Fruit fly (Drosophila melanogaster) whole organism, embryonic: ENCODE results near the gene Tnks.

Experiments used
- Ada2b ChIP-seq: fragments of 200-800 bp; sonication (Bioruptor generic); IDR thresholded peaks from 2 replicates; pipeline ENCODE4 v1.3.6; 2022; ENCODE audit warnings: missing biosample characterization, missing genetic modification characterization
- CG10959 ChIP-seq: fragments of 200-800 bp; sonication (Bioruptor generic); IDR thresholded peaks from 2 replicates; pipeline ENCODE4 v1.3.6; 2022; ENCODE audit warnings: missing biosample characterization, missing genetic modification characterization
- CG12236 ChIP-seq: fragments of 200-800 bp; sonication (Bioruptor generic); optimal IDR thresholded peaks from 2 replicates; lab custom pipeline; 2016; ENCODE audit warnings: missing biosample characterization, missing genetic modification characterization
- CG1233 ChIP-seq: fragments of 200-800 bp; sonication (Bioruptor generic); optimal IDR thresholded peaks from 4 replicates; lab custom pipeline; 2018; ENCODE audit warnings: missing biosample characterization, mild to moderate bottlenecking, missing genetic modification characterization
- CG12942 ChIP-seq: fragments of 200-800 bp; sonication (Bioruptor generic); optimal IDR thresholded peaks from 3 replicates; lab custom pipeline; 2016; ENCODE audit warnings: missing biosample characterization, missing genetic modification characterization
- CG13624 ChIP-seq: fragments of 200-800 bp; sonication (Bioruptor generic); optimal IDR thresholded peaks from 2 replicates; lab custom pipeline; 2016; ENCODE audit warnings: missing biosample characterization, missing genetic modification characterization
- CG14667 ChIP-seq: fragments of 200-800 bp; sonication (Bioruptor generic); IDR thresholded peaks from 2 replicates; pipeline ENCODE4 v1.3.6; 2022; ENCODE audit warnings: missing biosample characterization, missing genetic modification characterization
- CG15269 ChIP-seq: fragments of 200-800 bp; sonication (Bioruptor generic); optimal IDR thresholded peaks from 2 replicates; lab custom pipeline; 2018; ENCODE audit warnings: missing biosample characterization, mild to moderate bottlenecking, missing genetic modification characterization, moderate library complexity
- CG17359 ChIP-seq: fragments of 200-800 bp; sonication (Bioruptor generic); optimal IDR thresholded peaks from 3 replicates; lab custom pipeline; 2018; ENCODE audit warnings: missing biosample characterization, mild to moderate bottlenecking, missing genetic modification characterization, moderate library complexity
- CG1832 ChIP-seq: fragments of 200-800 bp; sonication (Bioruptor generic); optimal IDR thresholded peaks from 2 replicates; lab custom pipeline; 2017; ENCODE audit warnings: missing biosample characterization, mild to moderate bottlenecking, missing genetic modification characterization, inconsistent platforms
- CG18476 ChIP-seq: fragments of 200-800 bp; sonication (Bioruptor generic); optimal IDR thresholded peaks from 2 replicates; lab custom pipeline; 2016; ENCODE audit warnings: missing biosample characterization, mild to moderate bottlenecking, missing genetic modification characterization
- CG31365 ChIP-seq: fragments of 200-800 bp; sonication (Bioruptor generic); optimal IDR thresholded peaks from 2 replicates; lab custom pipeline; 2018; ENCODE audit warnings: missing biosample characterization, mild to moderate bottlenecking, missing genetic modification characterization
- CG33557 ChIP-seq: fragments of 200-800 bp; sonication (Bioruptor generic); optimal IDR thresholded peaks from 2 replicates; lab custom pipeline; 2019; ENCODE audit warnings: missing biosample characterization, mild to moderate bottlenecking, missing genetic modification characterization, moderate library complexity
- CG4617 ChIP-seq: fragments of 200-800 bp; sonication (Bioruptor generic); optimal IDR thresholded peaks from 3 replicates; lab custom pipeline; 2016; ENCODE audit warnings: missing biosample characterization, missing genetic modification characterization, borderline replicate concordance
- CG4854 ChIP-seq: fragments of 200-800 bp; sonication (Bioruptor generic); optimal IDR thresholded peaks from 2 replicates; lab custom pipeline; 2016; ENCODE audit warnings: missing biosample characterization, missing genetic modification characterization, inconsistent platforms
- CG5953 ChIP-seq: fragments of 200-800 bp; sonication (Bioruptor generic); IDR thresholded peaks from 2 replicates; pipeline ENCODE4 v1.3.6; 2022; ENCODE audit warnings: missing biosample characterization, missing genetic modification characterization
- CG6854 ChIP-seq: fragments of 200-800 bp; sonication (Bioruptor generic); optimal IDR thresholded peaks from 3 replicates; lab custom pipeline; 2017; ENCODE audit warnings: missing biosample characterization, mild to moderate bottlenecking, missing genetic modification characterization
- CG8281 ChIP-seq: fragments of 200-800 bp; sonication (Bioruptor generic); optimal IDR thresholded peaks from 2 replicates; lab custom pipeline; 2018; ENCODE audit warnings: missing biosample characterization, mild to moderate bottlenecking, missing genetic modification characterization, moderate library complexity
- CG9727 ChIP-seq: fragments of 200-800 bp; sonication (Bioruptor generic); optimal IDR thresholded peaks from 3 replicates; lab custom pipeline; 2017; ENCODE audit warnings: missing biosample characterization, mild to moderate bottlenecking, missing genetic modification characterization
- CHES-1-like ChIP-seq: fragments of 200-800 bp; sonication (Bioruptor generic); optimal IDR thresholded peaks from 2 replicates; lab custom pipeline; 2016; ENCODE audit warnings: missing biosample characterization, missing genetic modification characterization
- CTCF ChIP-seq: fragments of 200-800 bp; sonication (Bioruptor generic); optimal IDR thresholded peaks from 2 replicates; lab custom pipeline; 2017; ENCODE audit warnings: missing biosample characterization, mild to moderate bottlenecking, missing genetic modification characterization, moderate library complexity
- Chrac-16 ChIP-seq: fragments of 200-800 bp; sonication (Bioruptor generic); optimal IDR thresholded peaks from 3 replicates; lab custom pipeline; 2016; ENCODE audit warnings: missing biosample characterization, missing genetic modification characterization
- Dp ChIP-seq: fragments of 200-800 bp; sonication (Bioruptor generic); optimal IDR thresholded peaks from 2 replicates; lab custom pipeline; 2018; ENCODE audit warnings: missing biosample characterization, mild to moderate bottlenecking, missing genetic modification characterization, moderate library complexity
- Fer3 ChIP-seq: fragments of 200-800 bp; sonication (Bioruptor generic); optimal IDR thresholded peaks from 2 replicates; lab custom pipeline; 2018; ENCODE audit warnings: missing biosample characterization, mild to moderate bottlenecking, missing genetic modification characterization, moderate library complexity
- GATAe ChIP-seq: fragments of 200-800 bp; sonication (Bioruptor generic); conservative IDR thresholded peaks from 2 replicates; pipeline ENCODE4 v1.3.6; 2022; ENCODE audit warnings: missing biosample characterization, missing genetic modification characterization
- HmgD ChIP-seq: fragments of 200-800 bp; sonication (Bioruptor generic); optimal IDR thresholded peaks from 3 replicates; lab custom pipeline; 2016; ENCODE audit warnings: missing biosample characterization, missing genetic modification characterization
- Hr3 ChIP-seq: fragments of 200-800 bp; sonication (Bioruptor generic); optimal IDR thresholded peaks from 3 replicates; lab custom pipeline; 2016; ENCODE audit warnings: missing biosample characterization, missing genetic modification characterization
- Lim3 ChIP-seq: fragments of 200-800 bp; sonication (Bioruptor generic); IDR thresholded peaks from 2 replicates; pipeline ENCODE4 v1.3.6; 2022; ENCODE audit warnings: missing biosample characterization, missing genetic modification characterization
- NC2α ChIP-seq: fragments of 200-800 bp; sonication (Bioruptor generic); optimal IDR thresholded peaks from 2 replicates; lab custom pipeline; 2016; ENCODE audit warnings: missing biosample characterization, missing genetic modification characterization
- NfI ChIP-seq: fragments of 200-800 bp; sonication (Bioruptor generic); optimal IDR thresholded peaks from 3 replicates; lab custom pipeline; 2018; ENCODE audit warnings: missing biosample characterization, mild to moderate bottlenecking, missing genetic modification characterization, moderate library complexity
- Rx ChIP-seq: fragments of 200-800 bp; sonication (Bioruptor generic); IDR thresholded peaks from 2 replicates; pipeline ENCODE4 v1.3.6; 2022; ENCODE audit warnings: missing biosample characterization, missing genetic modification characterization
- Sox100B ChIP-seq: fragments of 200-800 bp; sonication (Bioruptor generic); optimal IDR thresholded peaks from 3 replicates; lab custom pipeline; 2018; ENCODE audit warnings: missing biosample characterization, mild to moderate bottlenecking, missing genetic modification characterization
- Ssrp ChIP-seq: fragments of 200-800 bp; sonication (Bioruptor generic); optimal IDR thresholded peaks from 2 replicates; lab custom pipeline; 2018; ENCODE audit warnings: missing biosample characterization, mild to moderate bottlenecking, missing genetic modification characterization, moderate library complexity
- Stat92E ChIP-seq, 3 experiments: fragments of >200 bp in 2 of 3; fragments of 200-800 bp in 1 of 3; sonication (Bioruptor generic) in 1 of 3; optimal IDR thresholded peaks; 2 replicates each; lab custom pipeline; 2017 to 2019; ENCODE audit warnings: missing biosample characterization in 3 of 3, missing genetic modification characterization in 3 of 3, mild to moderate bottlenecking in 1 of 3, moderate library complexity in 1 of 3
- Xrp1 ChIP-seq: fragments of 200-800 bp; sonication (Bioruptor generic); IDR thresholded peaks from 2 replicates; pipeline ENCODE4 v1.3.6; 2022; ENCODE audit warnings: missing biosample characterization, missing genetic modification characterization
- aop ChIP-seq: fragments of 200-800 bp; sonication (Bioruptor generic); IDR thresholded peaks from 2 replicates; pipeline ENCODE4 v1.3.6; 2022; ENCODE audit warnings: missing biosample characterization, missing genetic modification characterization
- chm ChIP-seq: fragments of 200-800 bp; sonication (Bioruptor generic); IDR thresholded peaks from 2 replicates; pipeline ENCODE4 v1.3.6; 2022; ENCODE audit warnings: missing biosample characterization, missing genetic modification characterization
- crc ChIP-seq: fragments of 200-800 bp; sonication (Bioruptor generic); optimal IDR thresholded peaks from 2 replicates; lab custom pipeline; 2016; ENCODE audit warnings: missing biosample characterization, missing genetic modification characterization
- fd102C ChIP-seq: fragments of 200-800 bp; sonication (Bioruptor generic); optimal IDR thresholded peaks from 2 replicates; lab custom pipeline; 2018; ENCODE audit warnings: missing biosample characterization, mild to moderate bottlenecking, missing genetic modification characterization, moderate library complexity
- her ChIP-seq: fragments of 200-800 bp; sonication (Bioruptor generic); optimal IDR thresholded peaks from 2 replicates; lab custom pipeline; 2016; ENCODE audit warnings: missing biosample characterization, missing genetic modification characterization
- lilli ChIP-seq: fragments of 200-800 bp; sonication (Bioruptor generic); optimal IDR thresholded peaks from 3 replicates; lab custom pipeline; 2016; ENCODE audit warnings: missing biosample characterization, missing genetic modification characterization
- lmd ChIP-seq: fragments of 200-800 bp; sonication (Bioruptor generic); IDR thresholded peaks from 2 replicates; pipeline ENCODE4 v1.3.6; 2022; ENCODE audit warnings: missing biosample characterization, missing genetic modification characterization
- mirr ChIP-seq: fragments of 200-800 bp; sonication (Bioruptor generic); optimal IDR thresholded peaks from 3 replicates; lab custom pipeline; 2018; ENCODE audit warnings: missing biosample characterization, mild to moderate bottlenecking, missing genetic modification characterization
- p53 ChIP-seq: fragments of 200-800 bp; sonication (Bioruptor generic); optimal IDR thresholded peaks from 2 replicates; lab custom pipeline; 2016; ENCODE audit warnings: missing biosample characterization, missing genetic modification characterization
- peb ChIP-seq: fragments of 200-800 bp; sonication (Bioruptor generic); IDR thresholded peaks from 2 replicates; pipeline ENCODE4 v1.3.6; 2022; ENCODE audit warnings: missing biosample characterization, missing genetic modification characterization
- pum ChIP-seq: fragments of 200-800 bp; sonication (Bioruptor generic); optimal IDR thresholded peaks from 2 replicates; lab custom pipeline; 2016; ENCODE audit warnings: missing biosample characterization, missing genetic modification characterization
- sim ChIP-seq: fragments of 200-800 bp; sonication (Bioruptor generic); IDR thresholded peaks from 2 replicates; pipeline ENCODE4 v1.3.6; 2022; ENCODE audit warnings: missing biosample characterization, missing genetic modification characterization
- sqz ChIP-seq: fragments of 200-800 bp; sonication (Bioruptor generic); optimal IDR thresholded peaks from 3 replicates; lab custom pipeline; 2018; ENCODE audit warnings: missing biosample characterization, mild to moderate bottlenecking, missing genetic modification characterization
- stwl ChIP-seq: fragments of 200-800 bp; sonication (Bioruptor generic); optimal IDR thresholded peaks from 3 replicates; lab custom pipeline; 2018; ENCODE audit warnings: missing biosample characterization, mild to moderate bottlenecking, missing genetic modification characterization, moderate library complexity
- tin ChIP-seq: fragments of 200-800 bp; sonication (Bioruptor generic); optimal IDR thresholded peaks from 3 replicates; lab custom pipeline; 2016; ENCODE audit warnings: missing biosample characterization, missing genetic modification characterization
- trh ChIP-seq: fragments of 200-800 bp; sonication (Bioruptor generic); optimal IDR thresholded peaks from 2 replicates; lab custom pipeline; 2016; ENCODE audit warnings: missing biosample characterization, missing genetic modification characterization
- yki ChIP-seq: fragments of >200 bp; optimal IDR thresholded peaks from 3 replicates; lab custom pipeline; 2018

The Tnks gene

DNA sequence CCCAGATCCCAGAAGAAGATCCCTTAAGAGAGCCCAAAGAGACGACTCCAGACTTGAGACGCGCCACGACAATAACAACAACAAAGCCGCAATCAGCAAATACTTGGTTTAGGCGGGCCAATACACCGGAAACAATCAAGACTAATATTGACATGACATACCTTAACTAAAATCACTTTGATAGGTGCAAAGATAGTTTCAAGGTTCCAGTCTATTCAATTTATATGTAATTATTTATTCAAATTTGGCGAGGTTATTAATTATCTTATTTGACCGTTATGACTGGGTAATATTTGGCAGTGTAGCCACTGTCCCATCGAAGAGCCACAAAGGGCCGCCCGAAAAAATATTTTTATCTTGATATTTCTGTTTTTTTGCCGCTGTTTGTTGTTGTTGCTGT is 20.6 kb downstream of the Tnks start (continued):
- TF ChIP-seq CG5953 (GFP tag; lab: Robert Waterston, UW) (peak; percentile 18; the same call in 1 of the 2 replicates), CG17359 (tag; lab: Kevin White, UChicago) (peak; percentile 57), CG12236 (GFP tag; lab: Kevin White, UChicago) (no peak), Ssrp (tag; lab: Kevin White, UChicago) (peak; percentile 30), CG8281 (tag; lab: Kevin White, UChicago) (no peak), CG6854 (GFP tag; lab: Kevin White, UChicago) (no peak), her (GFP tag; lab: Kevin White, UChicago) (no peak), CG9727 (GFP tag; lab: Kevin White, UChicago) (peak; percentile 75), tin (GFP tag; lab: Kevin White, UChicago) (peak; percentile 35), yki (lab: Kevin White, UChicago) (no peak), Hr3 (peak; percentile 23), Lim3 (GFP tag; lab: Robert Waterston, UW) (no peak), CG1832 (GFP tag; lab: Kevin White, UChicago) (no peak), sim (peak; percentile 52; the same call in 1 of the 2 replicates), CG33557 (GFP tag; lab: Kevin White, UChicago) (peak; percentile 32), CG4617 (no peak), crc (GFP tag; lab: Kevin White, UChicago) (no peak), Ada2b (peak; percentile 65; the same call in 1 of the 2 replicates), HmgD (GFP tag; lab: Kevin White, UChicago) (no peak), aop (GFP tag; lab: Robert Waterston, UW) (no peak), Xrp1 (peak; percentile 79), stwl (tag; lab: Kevin White, UChicago) (peak; percentile 18), Dp (GFP tag; lab: Kevin White, UChicago) (no peak), chm (GFP tag; lab: Robert Waterston, UW) (peak; percentile 49; the same call in 1 of the 2 replicates), CHES-1-like (GFP tag; lab: Kevin White, UChicago) (no peak), CG15269 (peak; percentile 42), NfI (no peak), CG12942 (GFP tag; lab: Kevin White, UChicago) (no peak), lilli (GFP tag; lab: Kevin White, UChicago) (peak; percentile 48), peb (peak; percentile 30; the same call in 1 of the 2 replicates), CG14667 (GFP tag; lab: Robert Waterston, UW) (0 out of 2 replicates have a peak, but pooled peaks have one; percentile 35), CG1233 (no peak), CG4854 (GFP tag; lab: Kevin White, UChicago) (peak; percentile 40), CG10959 (GFP tag; lab: Robert Waterston, UW) (peak; percentile 56), Sox100B (GFP tag; lab: Kevin White, UChicago) (peak; percentile 16), CTCF (no peak), CG31365 (tag; lab: Kevin White, UChicago) (no peak), CG13624 (GFP tag; lab: Kevin White, UChicago) (no peak), fd102C (GFP tag; lab: Kevin White, UChicago) (peak; percentile 66), CG18476 (peak; percentile 15), p53 (GFP tag; lab: Kevin White, UChicago) (no peak), mirr (GFP tag; lab: Kevin White, UChicago) (no peak), Rx (GFP tag; lab: Robert Waterston, UW) (peak; percentile 45; the same call in 1 of the 2 replicates), Chrac-16 (GFP tag; lab: Kevin White, UChicago) (peak; percentile 41), GATAe (no peak), trh (GFP tag; lab: Kevin White, UChicago) (no peak), lmd (GFP tag; lab: Robert Waterston, UW) (peak; percentile 51), pum (GFP tag; lab: Kevin White, UChicago) (peak; percentile 43), Stat92E (GFP tag; optimal IDR thresholded peaks at IDR 0.05; lab: Kevin White, UChicago) (no peak), NC2α (GFP tag; lab: Kevin White, UChicago) (no peak), sqz (GFP tag; lab: Kevin White, UChicago) (peak; percentile 8), Fer3 (tag; lab: Kevin White, UChicago) (peak; percentile 52)
